Worm (Caenorhabditis elegans) whole organism, L2 larva: ENCODE measurements around the gene acr-23.

ENCODE experiments used
- C34F6.9 ChIP-seq: fragments of 150-350 bp; optimal IDR thresholded peaks from 2 replicates; lab custom pipeline; 2014; ENCODE audit warnings: missing biosample characterization, missing genetic modification characterization
- F13H6.1 ChIP-seq: sonication (generic microtip); optimal IDR thresholded peaks from 2 replicates; lab custom pipeline; 2016; ENCODE audit warnings: missing genetic modification characterization, missing compliant biosample characterization
- alr-1 ChIP-seq: fragments of 150-350 bp; optimal IDR thresholded peaks from 2 replicates; lab custom pipeline; 2014; ENCODE audit warnings: missing biosample characterization, missing genetic modification characterization
- ama-1 ChIP-seq: fragments of 150-350 bp; optimal IDR thresholded peaks from 2 replicates; lab custom pipeline; 2018; ENCODE audit warnings: inconsistent platforms
- blmp-1 ChIP-seq: sonication (generic microtip); optimal IDR thresholded peaks from 2 replicates; lab custom pipeline; 2017; ENCODE audit warnings: missing genetic modification characterization, mild to moderate bottlenecking, missing compliant biosample characterization, antibody characterized with exemption, moderate library complexity; ENCODE audit not compliant: insufficient read depth
- ceh-16 ChIP-seq: fragments of 150-350 bp; optimal IDR thresholded peaks from 2 replicates; lab custom pipeline; 2014; ENCODE audit warnings: missing biosample characterization, missing genetic modification characterization
- ceh-82 ChIP-seq: fragments of 150-350 bp; optimal IDR thresholded peaks from 2 replicates; lab custom pipeline; 2014; ENCODE audit warnings: missing biosample characterization, missing genetic modification characterization
- crh-2 ChIP-seq: sonication (generic microtip); optimal IDR thresholded peaks from 2 replicates; lab custom pipeline; 2017; ENCODE audit warnings: missing biosample characterization, missing genetic modification characterization
- dmd-4 ChIP-seq: sonication (generic microtip); optimal IDR thresholded peaks from 2 replicates; lab custom pipeline; 2017; ENCODE audit warnings: missing biosample characterization, missing genetic modification characterization
- egl-27 ChIP-seq: sonication (generic microtip); optimal IDR thresholded peaks from 3 replicates; lab custom pipeline; 2017; ENCODE audit warnings: missing biosample characterization, missing genetic modification reagents, missing genetic modification characterization
- elt-1 ChIP-seq: fragments of 150-350 bp; optimal IDR thresholded peaks from 2 replicates; lab custom pipeline; 2014; ENCODE audit warnings: missing biosample characterization, missing genetic modification characterization
- fos-1 ChIP-seq: fragments of 150-350 bp; optimal IDR thresholded peaks from 2 replicates; lab custom pipeline; 2014; ENCODE audit warnings: missing biosample characterization, missing genetic modification characterization
- gmeb-1 ChIP-seq: fragments of 150-350 bp; optimal IDR thresholded peaks from 2 replicates; lab custom pipeline; 2014; ENCODE audit warnings: missing biosample characterization, missing genetic modification characterization
- lin-11 ChIP-seq: fragments of 150-350 bp; sonication (generic microtip); optimal IDR thresholded peaks from 2 replicates; lab custom pipeline; 2014; ENCODE audit warnings: missing biosample characterization, missing genetic modification characterization, inconsistent platforms, mixed read lengths
- lin-13 ChIP-seq: fragments of 150-350 bp; optimal IDR thresholded peaks from 2 replicates; lab custom pipeline; 2014; ENCODE audit warnings: missing biosample characterization, missing genetic modification reagents, missing genetic modification characterization
- lin-39 ChIP-seq: fragments of 150-350 bp; optimal IDR thresholded peaks from 2 replicates; lab custom pipeline; 2014; ENCODE audit warnings: missing biosample characterization, missing genetic modification reagents, missing genetic modification characterization
- lsy-2 ChIP-seq, 2 experiments: fragments of 150-350 bp in 1 of 2; sonication (generic microtip) in 1 of 2; optimal IDR thresholded peaks; 2 replicates each; lab custom pipeline; 2014 to 2017; ENCODE audit warnings: missing biosample characterization in 2 of 2, missing genetic modification characterization in 2 of 2
- mab-5 ChIP-seq: fragments of 150-350 bp; optimal IDR thresholded peaks from 2 replicates; lab custom pipeline; 2014; ENCODE audit warnings: missing biosample characterization, missing genetic modification characterization
- mbf-1 ChIP-seq: sonication (generic microtip); optimal IDR thresholded peaks from 2 replicates; lab custom pipeline; 2017; ENCODE audit warnings: missing biosample characterization, missing genetic modification characterization
- nhr-10 ChIP-seq: sonication (generic microtip); optimal IDR thresholded peaks from 2 replicates; lab custom pipeline; 2017; ENCODE audit warnings: missing biosample characterization, missing genetic modification characterization
- nhr-129 ChIP-seq: fragments of 150-350 bp; optimal IDR thresholded peaks from 2 replicates; lab custom pipeline; 2014; ENCODE audit warnings: missing biosample characterization, missing genetic modification characterization
- nhr-21 ChIP-seq: fragments of 150-350 bp; optimal IDR thresholded peaks from 2 replicates; lab custom pipeline; 2014; ENCODE audit warnings: missing biosample characterization, missing genetic modification characterization
- nhr-23 ChIP-seq: fragments of 150-350 bp; optimal IDR thresholded peaks from 2 replicates; lab custom pipeline; 2014; ENCODE audit warnings: missing biosample characterization, missing genetic modification reagents, missing genetic modification characterization
- nhr-237 ChIP-seq: fragments of 150-350 bp; optimal IDR thresholded peaks from 2 replicates; lab custom pipeline; 2014; ENCODE audit warnings: missing biosample characterization, missing genetic modification characterization
- nhr-25 ChIP-seq: fragments of 150-350 bp; sonication (generic microtip); optimal IDR thresholded peaks from 3 replicates; lab custom pipeline; 2014; ENCODE audit warnings: missing biosample characterization, missing genetic modification characterization
- nhr-77 ChIP-seq: fragments of 150-350 bp; optimal IDR thresholded peaks from 2 replicates; lab custom pipeline; 2014; ENCODE audit warnings: missing biosample characterization, missing genetic modification characterization
- peb-1 ChIP-seq: fragments of 150-350 bp; optimal IDR thresholded peaks from 2 replicates; lab custom pipeline; 2014; ENCODE audit warnings: missing biosample characterization, missing genetic modification characterization
- sem-4 ChIP-seq: fragments of 150-350 bp; optimal IDR thresholded peaks from 2 replicates; lab custom pipeline; 2014; ENCODE audit warnings: missing biosample characterization, missing genetic modification reagents, missing genetic modification characterization
- skn-1 ChIP-seq: sonication (generic microtip); optimal IDR thresholded peaks from 2 replicates; lab custom pipeline; 2017; ENCODE audit warnings: missing biosample characterization, missing genetic modification characterization
- sma-9 ChIP-seq, 2 experiments: fragments of 150-350 bp in 1 of 2; sonication (generic microtip) in 1 of 2; optimal IDR thresholded peaks; 2 replicates each; lab custom pipeline; 2014 to 2016; ENCODE audit warnings: missing genetic modification characterization in 2 of 2, mild to moderate bottlenecking in 1 of 2, missing biosample characterization in 1 of 2, missing compliant biosample characterization in 1 of 2, missing genetic modification reagents in 1 of 2, moderate library complexity in 1 of 2
- snpc-4 ChIP-seq: fragments of 150-350 bp; optimal IDR thresholded peaks from 2 replicates; lab custom pipeline; 2014; ENCODE audit warnings: missing biosample characterization, missing genetic modification characterization
- unc-39 ChIP-seq: fragments of 150-350 bp; optimal IDR thresholded peaks from 2 replicates; lab custom pipeline; 2014; ENCODE audit warnings: missing biosample characterization, missing genetic modification characterization
- unc-55 ChIP-seq: fragments of 150-350 bp; sonication (generic microtip); optimal IDR thresholded peaks from 3 replicates; lab custom pipeline; 2014; ENCODE audit warnings: missing biosample characterization, missing genetic modification reagents, missing genetic modification characterization
- unc-62 ChIP-seq: fragments of 150-350 bp; optimal IDR thresholded peaks from 2 replicates; lab custom pipeline; 2014; ENCODE audit warnings: missing biosample characterization, missing genetic modification reagents, missing genetic modification characterization
- zag-1 ChIP-seq: fragments of 150-350 bp; optimal IDR thresholded peaks from 2 replicates; lab custom pipeline; 2014; ENCODE audit warnings: missing biosample characterization, missing genetic modification characterization
- ztf-1 ChIP-seq: fragments of 200-800 bp; sonication (Bioruptor generic); conservative IDR thresholded peaks from 2 replicates; pipeline ENCODE4 v1.3.6; 2022; ENCODE audit warnings: missing genetic modification characterization, missing compliant biosample characterization
- ztf-4 ChIP-seq: fragments of 150-350 bp; optimal IDR thresholded peaks from 2 replicates; lab custom pipeline; 2014; ENCODE audit warnings: missing biosample characterization, missing genetic modification characterization

The acr-23 gene

ce11 chrV:3670499-3670898, 11.1 kb upstream of the acr-23 start, which contains the start of gene Y39H10B.3:
Gene Y39H10B.3 (plus strand): TSS chrV:3670799.
- TF ChIP-seq dmd-4 (tag; lab: Kevin White, UChicago) (no peak), unc-62 (GFP tag; lab: Kevin White, UChicago) (no peak), sma-9 (GFP tag; optimal IDR thresholded peaks at IDR 0.05; lab: Kevin White, UChicago) (no peak), sma-9 (tag; optimal IDR thresholded peaks at IDR 0.05; lab: Kevin White, UChicago) (no peak), nhr-10 (tag; lab: Kevin White, UChicago) (no peak), lin-39 (tag; lab: Kevin White, UChicago) (no peak), lsy-2 (tag; optimal IDR thresholded peaks at IDR 0.05; lab: Kevin White, UChicago) (no peak), unc-39 (tag; lab: Kevin White, UChicago) (no peak), gmeb-1 (tag; lab: Kevin White, UChicago) (no peak), lin-13 (no peak), C34F6.9 (tag; lab: Kevin White, UChicago) (no peak), snpc-4 (tag; lab: Kevin White, UChicago) (no peak), ceh-16 (tag; lab: Kevin White, UChicago) (no peak), mbf-1 (tag; lab: Kevin White, UChicago) (no peak), ama-1 (lab: Kevin White, UChicago) (no peak), peb-1 (tag; lab: Kevin White, UChicago) (no peak), fos-1 (tag; lab: Kevin White, UChicago) (no peak), elt-1 (no peak), nhr-21 (tag; lab: Kevin White, UChicago) (no peak), egl-27 (tag; lab: Kevin White, UChicago) (no peak), nhr-237 (tag; lab: Kevin White, UChicago) (no peak)

DNA sequence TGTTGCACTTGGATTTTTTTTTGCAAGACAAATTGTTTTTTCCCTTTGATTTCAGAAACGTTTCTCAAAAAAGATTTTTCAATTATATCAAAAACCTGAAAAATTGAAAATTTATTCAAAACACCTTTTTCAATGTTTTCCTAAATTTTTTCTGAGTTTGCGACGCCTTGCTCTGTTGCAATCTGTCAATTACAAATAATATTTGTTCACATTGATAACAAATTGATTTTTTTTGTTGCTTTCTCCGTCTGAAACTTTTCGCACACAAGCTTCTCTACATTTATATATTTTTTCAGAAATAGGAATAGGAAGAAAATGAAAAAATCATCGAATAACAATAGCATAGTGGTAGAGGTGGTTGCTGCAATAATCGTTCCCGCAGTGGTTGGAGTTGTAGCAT, 9.1 kb upstream of the acr-23 start, which contains the start of gene Y39H10B.2:
Gene Y39H10B.2, plus strand, starts transcription at position 301 of the 400 bp plus-strand sequence.
- TF ChIP-seq unc-39 (tag; lab: Kevin White, UChicago) (no peak), snpc-4 (tag; lab: Kevin White, UChicago) (no peak), nhr-25 (tag; lab: Kevin White, UChicago) (no peak), sem-4 (tag; lab: Kevin White, UChicago) (no peak), skn-1 (tag; lab: Kevin White, UChicago) (no peak)

DNA sequence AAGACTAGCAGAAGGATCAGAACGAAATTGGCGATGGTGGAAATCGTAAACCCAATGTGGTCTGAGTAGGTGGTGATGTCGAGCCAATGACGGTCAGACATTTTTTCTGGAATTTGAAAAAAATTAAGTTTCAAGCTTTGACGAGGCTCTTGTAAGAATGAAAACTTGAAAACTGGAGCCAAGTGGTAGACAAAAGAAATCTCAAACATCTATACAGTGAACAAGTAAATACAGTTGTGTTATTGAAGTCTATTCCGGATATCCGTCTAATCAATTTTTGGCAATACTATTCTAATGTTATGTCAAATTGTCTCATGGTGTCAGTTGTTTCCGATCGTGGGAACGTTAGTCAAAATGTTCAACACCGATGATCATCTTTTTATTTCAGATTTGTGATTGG, 7.5 kb upstream of the acr-23 start, which contains the start of gene str-113:
Gene str-113, minus strand, starts transcription at position 101 of the 400 bp plus-strand sequence.
- no peak for TF ChIP-seq alr-1 (tag; lab: Kevin White, UChicago)
- no peak for TF ChIP-seq nhr-23
- TF ChIP-seq nhr-77 (tag; lab: Kevin White, UChicago), result no peak
- no peak for TF ChIP-seq lin-11 (tag; lab: Kevin White, UChicago)

DNA sequence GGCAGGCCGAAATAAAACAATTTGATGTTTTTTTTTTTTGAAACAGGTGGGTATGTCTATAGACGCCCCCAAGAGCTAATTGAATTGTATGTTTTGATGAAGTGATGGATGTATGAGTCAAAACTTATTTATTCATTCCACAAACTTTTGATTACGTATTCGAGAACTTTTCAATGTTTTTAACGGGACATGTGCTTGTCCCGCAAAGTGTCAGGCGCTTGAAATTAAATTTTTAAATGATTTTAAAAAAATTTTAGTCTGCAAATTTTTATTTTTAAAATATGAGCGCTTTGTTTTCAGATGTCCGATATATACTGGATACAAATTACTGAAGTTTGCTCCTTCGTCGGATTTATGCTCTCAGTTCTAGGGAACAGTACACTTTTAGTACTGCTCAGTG, 9.9 kb downstream of the acr-23 start, which contains the start of gene str-114:
Gene str-114, plus strand, starts transcription at position 301 of the 400 bp plus-strand sequence.
- TF ChIP-seq ztf-1 (GFP tag; lab: Robert Waterston, UW) (no peak), sma-9 (GFP tag; optimal IDR thresholded peaks at IDR 0.05; lab: Kevin White, UChicago) (no peak), sma-9 (tag; optimal IDR thresholded peaks at IDR 0.05; lab: Kevin White, UChicago) (no peak), egl-27 (tag; lab: Kevin White, UChicago) (no peak), ama-1 (lab: Kevin White, UChicago) (no peak), nhr-129 (no peak), nhr-77 (tag; lab: Kevin White, UChicago) (no peak), unc-39 (tag; lab: Kevin White, UChicago) (no peak), nhr-237 (tag; lab: Kevin White, UChicago) (no peak), F13H6.1 (tag; lab: Kevin White, UChicago) (no peak), unc-55 (GFP tag; lab: Kevin White, UChicago) (no peak), mab-5 (tag; lab: Kevin White, UChicago) (no peak), fos-1 (tag; lab: Kevin White, UChicago) (no peak), crh-2 (no peak), lin-13 (no peak), zag-1 (no peak), blmp-1 (tag; lab: Kevin White, UChicago) (no peak), ceh-82 (no peak), ztf-4 (tag; lab: Kevin White, UChicago) (no peak), nhr-23 (no peak)
